Fruit fly (Drosophila melanogaster): ENCODE results near the gene hoe1.
A peak's percentile ranks its signal among the peaks of the same experiment; 100 is the strongest.

The hoe1 gene

DNA sequence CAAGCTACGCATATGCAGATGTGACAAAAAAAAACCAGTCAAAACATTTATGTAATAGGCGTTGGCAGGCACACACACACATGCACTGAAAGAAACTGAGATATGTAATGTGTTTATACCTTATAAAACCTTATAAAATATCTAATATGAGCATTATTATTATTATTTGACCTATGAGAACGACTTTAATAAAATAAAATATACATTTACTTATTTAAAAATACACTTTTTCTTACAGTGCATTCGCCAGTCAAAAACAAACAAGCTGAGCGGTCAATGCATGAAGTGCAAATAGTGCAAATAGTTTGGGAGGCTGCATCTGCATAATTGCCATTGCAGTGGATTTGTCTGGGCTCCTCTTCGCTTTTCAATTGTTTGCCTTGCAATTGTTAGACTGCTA lies 24.2 kb downstream of the hoe1 start (continued):
- TF ChIP-seq Vsx1 (GFP tag; optimal IDR thresholded peaks at IDR 0.05) = peak; percentile 19
- TF ChIP-seq tin (GFP tag; optimal IDR thresholded peaks at IDR 0.05) = peak; percentile 53
- TF ChIP-seq Xrp1 (GFP tag; IDR thresholded peaks at IDR 0.05) = peak; percentile 72
- TF ChIP-seq CG1529 (GFP tag; optimal IDR thresholded peaks at IDR 0.05) = peak; percentile 68
- TF ChIP-seq Myb (GFP tag; optimal IDR thresholded peaks at IDR 0.05) = no peak
- TF ChIP-seq Dp (GFP tag; optimal IDR thresholded peaks at IDR 0.05) = no peak
- TF ChIP-seq emc (GFP tag; optimal IDR thresholded peaks at IDR 0.05) = no peak
- TF ChIP-seq CG5953 (GFP tag; IDR thresholded peaks at IDR 0.05) = peak; percentile 80
- peak; percentile 74; the same call in 2 of the 3 replicates for TF ChIP-seq so (GFP tag; IDR thresholded peaks at IDR 0.05)
- TF ChIP-seq klu (GFP tag; IDR thresholded peaks at IDR 0.05) = no peak
- no peak for TF ChIP-seq Opbp (GFP tag; IDR thresholded peaks at IDR 0.05; ENCODE audit: partially characterized antibody)
- TF ChIP-seq jing (GFP tag; optimal IDR thresholded peaks at IDR 0.05) = peak; percentile 56
- TF ChIP-seq Trl (optimal IDR thresholded peaks at IDR 0.05) = no peak
- no peak for TF ChIP-seq Trl (GFP tag; optimal IDR thresholded peaks at IDR 0.05)
- peak; percentile 86 for TF ChIP-seq Oli (tag; optimal IDR thresholded peaks at IDR 0.05)
- no peak for TF ChIP-seq pho (GFP tag; optimal IDR thresholded peaks at IDR 0.05)
- peak; percentile 63; the same call in 1 of the 2 replicates for TF ChIP-seq CG43689 (GFP tag; IDR thresholded peaks at IDR 0.05)
- no peak for TF ChIP-seq CG6654 (GFP tag; optimal IDR thresholded peaks at IDR 0.05)
- TF ChIP-seq ATbp (GFP tag; optimal IDR thresholded peaks at IDR 0.05) = peak; percentile 81
- TF ChIP-seq CG17359 (tag; optimal IDR thresholded peaks at IDR 0.05) = peak; percentile 91
- no peak for TF ChIP-seq CG1647 (GFP tag; optimal IDR thresholded peaks at IDR 0.05)
- TF ChIP-seq CrebB (tag; optimal IDR thresholded peaks at IDR 0.05) = peak; percentile 64
- TF ChIP-seq Ravus (GFP tag; IDR thresholded peaks at IDR 0.05) = no peak
- TF ChIP-seq B-H1 (GFP tag; IDR thresholded peaks at IDR 0.05) = peak; percentile 51; the same call in 2 of the 3 replicates
- TF ChIP-seq CG13123 (GFP tag; optimal IDR thresholded peaks at IDR 0.05) = no peak
- TF ChIP-seq stc (GFP tag; IDR thresholded peaks at IDR 0.05) = peak; percentile 86
- TF ChIP-seq CG1792 (GFP tag; optimal IDR thresholded peaks at IDR 0.05) = no peak
- TF ChIP-seq CG14860 (GFP tag; IDR thresholded peaks at IDR 0.05; ENCODE audit: partially characterized antibody) = no peak
- TF ChIP-seq amos (GFP tag; IDR thresholded peaks at IDR 0.05; ENCODE audit: partially characterized antibody) = no peak
- TF ChIP-seq tgo (GFP tag; IDR thresholded peaks at IDR 0.05) = peak; percentile 77; the same call in 2 of the 3 replicates
- TF ChIP-seq CG15269 (tag; optimal IDR thresholded peaks at IDR 0.05) = peak; percentile 89
- no peak for TF ChIP-seq Mes4 (GFP tag; optimal IDR thresholded peaks at IDR 0.05)
- TF ChIP-seq Dref (GFP tag; IDR thresholded peaks at IDR 0.05) = no peak
- TF ChIP-seq CG6272 (GFP tag; IDR thresholded peaks at IDR 0.05) = no peak
- TF ChIP-seq MESR4 (GFP tag; optimal IDR thresholded peaks at IDR 0.05) = no peak
- TF ChIP-seq ash1 (GFP tag; optimal IDR thresholded peaks at IDR 0.05) = no peak
- no peak for TF ChIP-seq twi (tag; optimal IDR thresholded peaks at IDR 0.05)
- no peak for TF ChIP-seq stwl (tag; optimal IDR thresholded peaks at IDR 0.05)
- no peak for TF ChIP-seq Rfx (GFP tag; IDR thresholded peaks at IDR 0.05)
- TF ChIP-seq nom (GFP tag; optimal IDR thresholded peaks at IDR 0.05) = no peak
- peak; percentile 67 for TF ChIP-seq CG12219 (GFP tag; optimal IDR thresholded peaks at IDR 0.05)
- TF ChIP-seq Nf-YB (GFP tag; optimal IDR thresholded peaks at IDR 0.05) = peak; percentile 51
- peak; percentile 65; the same call in 1 of the 2 replicates for TF ChIP-seq bowl (GFP tag; IDR thresholded peaks at IDR 0.05)
- TF ChIP-seq dan (GFP tag; IDR thresholded peaks at IDR 0.05) = no peak
- peak; percentile 69; the same call in 1 of the 3 replicates for TF ChIP-seq CG3726 (GFP tag; IDR thresholded peaks at IDR 0.05)
- peak; percentile 78 for TF ChIP-seq CG2712 (tag; optimal IDR thresholded peaks at IDR 0.05)
- TF ChIP-seq CG9876 (GFP tag; optimal IDR thresholded peaks at IDR 0.05) = no peak
- peak; percentile 49; the same call in 1 of the 2 replicates for TF ChIP-seq slbo (GFP tag; IDR thresholded peaks at IDR 0.05)
- TF ChIP-seq bsh (GFP tag; optimal IDR thresholded peaks at IDR 0.05) = peak in 1 of 2 experiments; percentile 73
- peak; percentile 14 for TF ChIP-seq bab2 (GFP tag; optimal IDR thresholded peaks at IDR 0.05)
- TF ChIP-seq gem (tag; optimal IDR thresholded peaks at IDR 0.05) = peak; percentile 90

Data from whole organism, embryonic.